Fruit fly (Drosophila melanogaster): Measurements from ENCODE around the gene EloA.

Gene EloA

DNA sequence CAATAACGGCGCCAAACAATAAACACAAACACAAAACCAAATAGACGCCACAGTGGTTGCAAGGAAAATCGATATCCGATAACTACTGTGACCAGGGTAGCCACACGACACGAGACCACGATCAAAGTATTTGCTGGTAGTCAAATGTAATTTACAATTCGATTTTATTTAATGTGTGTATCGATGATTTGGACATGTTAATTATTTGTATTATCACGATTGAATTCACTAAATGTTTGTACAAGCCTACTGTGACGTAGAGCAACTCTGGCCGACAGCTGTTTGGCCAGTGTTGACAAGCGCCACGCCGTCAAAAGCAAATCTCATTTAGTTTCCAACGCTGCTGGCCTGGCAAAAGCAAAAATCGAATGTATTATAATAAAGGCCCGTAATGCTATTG lies at the start of gene EloA, which contains the start of gene Rad60 (continued):
- TF ChIP-seq pum (GFP tag; optimal IDR thresholded peaks at IDR 0.05) (peak; percentile 87), Meics (GFP tag; optimal IDR thresholded peaks at IDR 0.05) (peak; percentile 55), D19B (GFP tag; optimal IDR thresholded peaks at IDR 0.05) (peak; percentile 20), pb (GFP tag; optimal IDR thresholded peaks at IDR 0.05) (peak; percentile 42), gfzf (GFP tag; optimal IDR thresholded peaks at IDR 0.05) (peak; percentile 31), grau (tag; optimal IDR thresholded peaks at IDR 0.05) (peak; percentile 71), CG15269 (tag; optimal IDR thresholded peaks at IDR 0.05) (peak; percentile 68), wek (GFP tag; optimal IDR thresholded peaks at IDR 0.05) (peak; percentile 65), PHDP (tag; optimal IDR thresholded peaks at IDR 0.05) (peak; percentile 71), Sry-β (GFP tag; optimal IDR thresholded peaks at IDR 0.05) (peak; percentile 69), CG13123 (GFP tag; optimal IDR thresholded peaks at IDR 0.05) (peak; percentile 45), dm (GFP tag; optimal IDR thresholded peaks at IDR 0.05) (peak; percentile 82), scrt (GFP tag; optimal IDR thresholded peaks at IDR 0.05) (peak; percentile 49), CG1024 (GFP tag; IDR thresholded peaks at IDR 0.05) (peak; percentile 37; the same call in 1 of the 2 replicates), CG8388 (GFP tag; optimal IDR thresholded peaks at IDR 0.05) (peak; percentile 75), Ada2b (GFP tag; IDR thresholded peaks at IDR 0.05) (peak; percentile 57; the same call in 1 of the 2 replicates), nerfin-2 (GFP tag; IDR thresholded peaks at IDR 0.05; ENCODE audit: partially characterized antibody) (peak; percentile 67), CG9609 (GFP tag; optimal IDR thresholded peaks at IDR 0.05) (peak; percentile 85), Hey (tag; optimal IDR thresholded peaks at IDR 0.05) (no peak), CG5953 (GFP tag; IDR thresholded peaks at IDR 0.05) (0 out of 2 replicates have a peak, but pooled peaks have one; percentile 37), Awh (GFP tag; IDR thresholded peaks at IDR 0.05) (peak; percentile 68), chn (GFP tag; optimal IDR thresholded peaks at IDR 0.05) (peak; percentile 87), CG11504 (tag; optimal IDR thresholded peaks at IDR 0.05) (no peak), Oli (tag; optimal IDR thresholded peaks at IDR 0.05) (peak; percentile 59), tll (GFP tag; optimal IDR thresholded peaks at IDR 0.05) (no peak), CG10654 (GFP tag; optimal IDR thresholded peaks at IDR 0.05) (peak; percentile 84), ci (GFP tag; IDR thresholded peaks at IDR 0.05) (peak; percentile 73), CG15011 (GFP tag; optimal IDR thresholded peaks at IDR 0.05) (no peak), D19A (tag; optimal IDR thresholded peaks at IDR 0.05) (peak; percentile 54), CG14860 (GFP tag; IDR thresholded peaks at IDR 0.05; ENCODE audit: partially characterized antibody) (peak; percentile 65), CG34422 (GFP tag; IDR thresholded peaks at IDR 0.05) (peak; percentile 75), Dref (GFP tag; IDR thresholded peaks at IDR 0.05) (peak; percentile 78), B-H1 (GFP tag; IDR thresholded peaks at IDR 0.05) (peak; percentile 51; the same call in 2 of the 3 replicates), dmrt99B (tag; optimal IDR thresholded peaks at IDR 0.05) (no peak), CG11093 (GFP tag; IDR thresholded peaks at IDR 0.05) (0 out of 3 replicates have a peak, but pooled peaks have one; percentile 14), Mad (GFP tag; optimal IDR thresholded peaks at IDR 0.05) (peak; percentile 79), so (GFP tag; IDR thresholded peaks at IDR 0.05) (peak; percentile 58; the same call in 1 of the 3 replicates), sd (tag; optimal IDR thresholded peaks at IDR 0.05) (peak; percentile 25), Adf1 (GFP tag; IDR thresholded peaks at IDR 0.05) (peak; percentile 49), eyg (GFP tag; optimal IDR thresholded peaks at IDR 0.05) (peak; percentile 59), CG4424 (GFP tag; optimal IDR thresholded peaks at IDR 0.05) (peak; percentile 73), fd96Cb (tag; optimal IDR thresholded peaks at IDR 0.05) (peak; percentile 38), CG6791 (GFP tag; IDR thresholded peaks at IDR 0.05; ENCODE audit: partially characterized antibody) (peak; percentile 60), Six4 (GFP tag; optimal IDR thresholded peaks at IDR 0.05) (peak; percentile 81), eve (GFP tag; optimal IDR thresholded peaks at IDR 0.05) (no peak), dati (GFP tag; IDR thresholded peaks at IDR 0.05) (no peak), tup (GFP tag; optimal IDR thresholded peaks at IDR 0.05) (peak; percentile 62), CG9437 (GFP tag; optimal IDR thresholded peaks at IDR 0.05) (peak; percentile 44), Elba2 (GFP tag; optimal IDR thresholded peaks at IDR 0.05) (no peak), CG10462 (GFP tag; optimal IDR thresholded peaks at IDR 0.05) (peak; percentile 45)
